Worm (Caenorhabditis elegans) whole organism, mixed stage, embryonic: ENCODE results near the gene F23F1.6.

Source experiments
- M03D4.4 ChIP-seq: sonication (generic microtip); optimal IDR thresholded peaks from 2 replicates; lab custom pipeline; 2017; ENCODE audit warnings: mild to moderate bottlenecking, missing genetic modification characterization, missing compliant biosample characterization
- blmp-1 ChIP-seq: fragments of 150-350 bp; optimal IDR thresholded peaks from 2 replicates; lab custom pipeline; 2014; ENCODE audit warnings: missing biosample characterization, missing genetic modification characterization
- ceh-39 ChIP-seq: fragments of 150-350 bp; optimal IDR thresholded peaks from 2 replicates; lab custom pipeline; 2014; ENCODE audit warnings: missing biosample characterization, missing genetic modification characterization
- ceh-43 ChIP-seq: fragments of 200-800 bp; sonication (Bioruptor generic); optimal IDR thresholded peaks from 2 replicates; lab custom pipeline; 2018; ENCODE audit warnings: mild to moderate bottlenecking, missing genetic modification characterization, moderate library complexity, missing compliant biosample characterization
- ceh-83 ChIP-seq: fragments of 200-800 bp; sonication (Bioruptor generic); optimal IDR thresholded peaks from 2 replicates; lab custom pipeline; 2018; ENCODE audit warnings: mild to moderate bottlenecking, missing genetic modification characterization, missing compliant biosample characterization
- ces-1 ChIP-seq: fragments of 150-350 bp; optimal IDR thresholded peaks from 2 replicates; lab custom pipeline; 2014; ENCODE audit warnings: missing biosample characterization, missing genetic modification reagents, missing genetic modification characterization
- cnd-1 ChIP-seq: fragments of 200-800 bp; sonication (Bioruptor generic); optimal IDR thresholded peaks from 2 replicates; lab custom pipeline; 2018; ENCODE audit warnings: mild to moderate bottlenecking, missing genetic modification characterization, missing compliant biosample characterization
- elt-1 ChIP-seq: sonication (generic microtip); optimal IDR thresholded peaks from 2 replicates; lab custom pipeline; 2017; ENCODE audit warnings: missing genetic modification characterization, mild to moderate bottlenecking, missing compliant biosample characterization, antibody characterized with exemption, moderate library complexity, borderline replicate concordance; ENCODE audit not compliant: insufficient read depth
- elt-3 ChIP-seq: fragments of 150-350 bp; optimal IDR thresholded peaks from 2 replicates; lab custom pipeline; 2014; ENCODE audit warnings: missing biosample characterization, missing genetic modification characterization
- ham-2 ChIP-seq: fragments of 200-800 bp; sonication (Bioruptor generic); optimal IDR thresholded peaks from 2 replicates; lab custom pipeline; 2018; ENCODE audit warnings: mild to moderate bottlenecking, missing genetic modification characterization, missing compliant biosample characterization
- hlh-1 ChIP-seq: fragments of 150-350 bp; optimal IDR thresholded peaks from 2 replicates; lab custom pipeline; 2014; ENCODE audit warnings: missing biosample characterization, missing genetic modification reagents, missing genetic modification characterization
- lin-13 ChIP-seq: fragments of 150-350 bp; optimal IDR thresholded peaks from 2 replicates; lab custom pipeline; 2014; ENCODE audit warnings: missing biosample characterization, missing genetic modification characterization
- lsy-2 ChIP-seq: fragments of 150-350 bp; optimal IDR thresholded peaks from 2 replicates; lab custom pipeline; 2014; ENCODE audit warnings: missing biosample characterization, missing genetic modification characterization
- mab-5 ChIP-seq: fragments of 150-350 bp; optimal IDR thresholded peaks from 2 replicates; lab custom pipeline; 2014; ENCODE audit warnings: missing biosample characterization, missing genetic modification characterization
- mep-1 ChIP-seq: fragments of 150-350 bp; optimal IDR thresholded peaks from 2 replicates; lab custom pipeline; 2017; ENCODE audit warnings: missing biosample characterization, missing genetic modification reagents, missing genetic modification characterization, inconsistent platforms
- nhr-12 ChIP-seq: fragments of 150-350 bp; optimal IDR thresholded peaks from 2 replicates; lab custom pipeline; 2014; ENCODE audit warnings: missing biosample characterization, missing genetic modification characterization
- nhr-2 ChIP-seq: fragments of 150-350 bp; optimal IDR thresholded peaks from 2 replicates; lab custom pipeline; 2014; ENCODE audit warnings: missing biosample characterization, missing genetic modification characterization
- nhr-237 ChIP-seq: fragments of 150-350 bp; optimal IDR thresholded peaks from 2 replicates; lab custom pipeline; 2014; ENCODE audit warnings: missing biosample characterization, missing genetic modification characterization
- nhr-76 ChIP-seq: sonication (generic microtip); optimal IDR thresholded peaks from 2 replicates; lab custom pipeline; 2017; ENCODE audit warnings: missing biosample characterization, missing genetic modification characterization
- pha-4 ChIP-seq: fragments of 150-350 bp; optimal IDR thresholded peaks from 2 replicates; lab custom pipeline; 2018; ENCODE audit warnings: missing biosample characterization, missing genetic modification reagents, missing genetic modification characterization
- sem-2 ChIP-seq: fragments of 200-800 bp; sonication (Bioruptor generic); optimal IDR thresholded peaks from 2 replicates; lab custom pipeline; 2018; ENCODE audit warnings: mild to moderate bottlenecking, missing genetic modification characterization, missing compliant biosample characterization
- snpc-4 ChIP-seq: fragments of 150-350 bp; optimal IDR thresholded peaks from 2 replicates; lab custom pipeline; 2014; ENCODE audit warnings: missing biosample characterization, missing genetic modification characterization
- sptf-1 ChIP-seq: sonication (generic microtip); optimal IDR thresholded peaks from 2 replicates; lab custom pipeline; 2017; ENCODE audit warnings: mild to moderate bottlenecking, missing genetic modification characterization, moderate library complexity, missing compliant biosample characterization
- tbx-8 ChIP-seq: fragments of 200-800 bp; sonication (Bioruptor generic); optimal IDR thresholded peaks from 2 replicates; lab custom pipeline; 2018; ENCODE audit warnings: mild to moderate bottlenecking, missing genetic modification characterization, moderate library complexity, missing compliant biosample characterization
- unc-120 ChIP-seq: sonication (generic microtip); optimal IDR thresholded peaks from 2 replicates; lab custom pipeline; 2017; ENCODE audit warnings: missing genetic modification characterization, missing compliant biosample characterization; ENCODE audit not compliant: poor library complexity, severe bottlenecking
- unc-39 ChIP-seq: fragments of 150-350 bp; optimal IDR thresholded peaks from 2 replicates; lab custom pipeline; 2014; ENCODE audit warnings: missing biosample characterization, missing genetic modification characterization
- unc-62 ChIP-seq: fragments of 150-350 bp; optimal IDR thresholded peaks from 2 replicates; lab custom pipeline; 2014; ENCODE audit warnings: missing biosample characterization, missing genetic modification reagents, missing genetic modification characterization
- ztf-11 ChIP-seq: fragments of 150-350 bp; optimal IDR thresholded peaks from 2 replicates; lab custom pipeline; 2014; ENCODE audit warnings: missing biosample characterization, missing genetic modification characterization

F23F1.6 gene

DNA sequence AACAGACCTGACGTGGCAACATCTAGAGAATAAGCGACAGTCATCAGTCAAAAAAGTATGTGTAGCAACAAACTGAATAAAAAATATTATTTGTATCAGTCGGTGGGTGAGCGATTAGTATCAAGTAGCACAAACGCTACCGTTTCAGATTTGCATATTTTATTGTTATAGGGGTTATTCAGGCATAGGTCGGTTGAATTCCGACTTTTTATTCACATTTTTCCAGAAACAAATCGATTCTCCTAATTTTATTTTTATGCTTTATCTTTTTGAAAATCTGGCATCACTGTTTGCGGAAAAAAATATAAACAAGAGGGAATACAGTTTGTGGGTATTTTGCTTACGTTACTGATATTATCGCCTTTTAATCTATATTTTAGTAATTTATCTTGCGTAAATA is 25.3 kb downstream of the F23F1.6 start, which contains the start of gene best-4:
best-4 (minus strand) TSS at position 101 of the 400 bp plus-strand sequence.
- TF ChIP-seq sem-2 (GFP tag; lab: Kevin White, UChicago) (no peak), lin-13 (tag; lab: Kevin White, UChicago) (no peak)
- TF ChIP-seq, all 35 proteins: peak for 0

DNA sequence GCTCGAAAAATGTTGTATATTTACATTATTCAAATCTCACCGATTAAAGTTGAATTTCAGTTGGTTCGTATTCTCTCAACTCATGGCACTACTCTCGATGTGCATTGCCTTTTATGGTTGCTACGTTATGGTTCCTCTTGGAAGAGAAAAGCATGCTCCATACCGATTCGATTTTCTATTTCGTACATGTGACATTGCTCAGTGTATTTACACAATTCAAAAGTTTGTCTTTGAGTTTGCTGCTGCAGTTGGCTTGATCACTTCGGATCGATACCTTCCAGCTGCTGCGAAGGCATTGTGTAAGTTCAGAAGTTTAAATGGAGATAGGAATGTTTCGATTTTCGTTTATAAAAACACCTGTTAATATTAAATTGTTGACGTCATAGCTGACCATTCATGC is 28.9 kb downstream of the F23F1.6 start:
- TF ChIP-seq tbx-8 (GFP tag; lab: Kevin White, UChicago) (no peak), M03D4.4 (no peak), blmp-1 (no peak), elt-1 (tag; lab: Kevin White, UChicago) (no peak), lin-13 (tag; lab: Kevin White, UChicago) (no peak)

DNA sequence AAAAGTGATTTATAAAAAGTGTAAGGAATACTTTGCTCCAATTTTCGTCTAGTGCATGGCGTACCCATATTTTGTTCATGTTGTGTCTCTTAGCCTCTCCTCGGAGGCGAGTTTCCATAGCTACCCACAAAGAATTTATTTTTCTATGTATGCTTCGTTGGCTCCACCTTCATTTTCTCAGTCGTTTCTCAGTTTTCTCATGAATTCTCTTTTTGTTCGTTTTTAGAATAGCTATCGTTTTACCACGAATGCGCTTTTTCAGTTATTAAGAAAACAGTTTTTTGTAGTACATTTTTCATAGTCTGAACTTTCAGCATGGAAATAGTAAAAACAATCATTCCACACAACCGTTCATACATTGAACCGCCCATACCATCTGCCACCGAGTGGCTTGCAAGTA is 30.8 kb downstream of the F23F1.6 start, which contains the start of gene osta-1:
osta-1 (plus strand) TSS at position 309 of the 400 bp plus-strand sequence.
- TF ChIP-seq pha-4 (no peak), lin-13 (tag; lab: Kevin White, UChicago) (no peak), cnd-1 (tag; lab: Kevin White, UChicago) (no peak), ceh-83 (GFP tag; lab: Kevin White, UChicago) (no peak), ham-2 (GFP tag; lab: Kevin White, UChicago) (no peak), snpc-4 (no peak), nhr-76 (tag; lab: Kevin White, UChicago) (no peak), ces-1 (no peak), nhr-12 (tag; lab: Kevin White, UChicago) (no peak), mab-5 (no peak), nhr-2 (no peak), ceh-43 (no peak), unc-39 (tag; lab: Kevin White, UChicago) (no peak), blmp-1 (no peak), elt-1 (tag; lab: Kevin White, UChicago) (no peak), ceh-39 (tag; lab: Kevin White, UChicago) (no peak), hlh-1 (tag; lab: Kevin White, UChicago) (no peak), M03D4.4 (no peak), ztf-11 (tag; lab: Kevin White, UChicago) (no peak)

DNA sequence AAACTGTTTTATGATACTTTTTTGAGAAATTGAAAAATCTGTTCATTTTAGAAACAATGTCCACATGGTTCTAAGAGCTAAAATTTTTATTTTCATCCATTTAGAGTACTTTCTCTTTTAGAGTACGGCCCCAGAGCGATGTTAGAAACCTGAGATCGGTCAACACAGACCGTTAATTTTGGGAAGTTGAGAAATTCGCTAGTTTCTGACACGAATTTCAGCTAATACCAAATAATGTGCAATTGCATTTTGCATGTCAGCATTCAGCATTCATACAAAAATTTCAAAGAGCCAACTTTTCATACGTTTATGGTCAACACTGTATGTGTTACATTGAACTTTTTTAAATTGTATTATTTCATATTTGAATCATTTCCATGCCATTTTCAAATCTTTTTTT is 32.3 kb downstream of the F23F1.6 start:
- TF ChIP-seq sem-2 (GFP tag; lab: Kevin White, UChicago): no peak
- no peak for TF ChIP-seq mab-5
- TF ChIP-seq elt-1 (tag; lab: Kevin White, UChicago): no peak
- TF ChIP-seq sptf-1 (tag; lab: Kevin White, UChicago): no peak
- TF ChIP-seq nhr-237: no peak
- TF ChIP-seq nhr-12 (tag; lab: Kevin White, UChicago): no peak
- no peak for TF ChIP-seq nhr-2
- no peak for TF ChIP-seq mep-1 (tag; lab: Kevin White, UChicago)
- TF ChIP-seq unc-120 (tag; lab: Kevin White, UChicago): no peak

DNA sequence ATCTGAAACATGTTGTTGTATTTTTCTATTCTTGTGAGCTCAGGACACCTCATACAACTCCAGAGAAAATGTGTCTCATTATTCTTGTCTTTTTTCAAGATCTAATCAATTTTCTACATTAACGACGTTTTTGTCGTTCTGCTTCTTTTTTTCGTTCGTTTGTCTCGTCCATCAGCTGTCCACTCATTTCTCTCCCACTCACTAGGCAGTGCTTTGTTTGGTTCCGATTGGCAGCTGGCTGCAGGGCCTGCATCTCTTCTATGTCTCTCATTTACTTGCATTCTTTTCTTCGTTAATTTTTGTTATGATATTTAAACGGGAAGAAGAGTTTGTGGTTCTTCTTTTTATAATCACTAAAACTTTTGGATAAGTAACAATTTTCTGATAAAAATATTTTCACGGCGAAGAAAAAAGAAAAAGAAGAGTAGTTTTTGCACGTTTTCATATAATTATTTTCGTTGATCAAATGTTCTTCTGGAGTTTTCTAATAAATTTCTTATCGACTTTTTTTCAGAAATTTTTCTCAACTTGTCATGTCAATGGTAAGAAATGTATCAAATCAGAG is 35.7 kb downstream of the F23F1.6 start, which contains the start of gene 2L52.1:
2L52.1 (plus strand) TSS at position 515 of the 565 bp plus-strand sequence.
- TF ChIP-seq mab-5 (no peak), nhr-2 (no peak), unc-120 (tag; lab: Kevin White, UChicago) (peak; percentile 64), ham-2 (GFP tag; lab: Kevin White, UChicago) (no peak), lsy-2 (tag; lab: Kevin White, UChicago) (no peak), unc-39 (tag; lab: Kevin White, UChicago) (no peak), ztf-11 (tag; lab: Kevin White, UChicago) (no peak), ces-1 (peak; percentile 33), ceh-39 (tag; lab: Kevin White, UChicago) (no peak), elt-3 (tag; lab: Kevin White, UChicago) (no peak), nhr-237 (no peak), hlh-1 (tag; lab: Kevin White, UChicago) (peak; percentile 92), sem-2 (GFP tag; lab: Kevin White, UChicago) (no peak), cnd-1 (tag; lab: Kevin White, UChicago) (peak; percentile 49), unc-62 (GFP tag; lab: Kevin White, UChicago) (peak; percentile 46)

DNA sequence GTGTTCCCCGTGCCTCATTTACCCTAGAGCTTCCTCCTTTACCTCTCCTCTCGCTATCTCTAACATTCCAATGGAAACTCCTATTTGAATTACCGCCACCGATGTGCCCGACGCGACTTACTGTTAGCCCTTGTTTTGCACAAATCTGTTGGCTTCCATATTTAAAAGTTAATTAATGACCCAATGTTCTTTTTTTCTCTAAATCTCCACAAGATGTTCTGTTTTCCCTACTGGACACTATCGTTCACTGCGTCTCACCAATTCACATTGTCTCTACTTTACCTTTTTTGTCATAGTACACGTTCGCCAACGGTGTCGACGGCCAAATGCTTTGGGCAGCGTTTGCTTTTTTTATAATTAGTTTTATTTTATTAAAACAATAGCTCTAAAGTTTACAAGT is 36.5 kb downstream of the F23F1.6 start:
- peak; percentile 35 for TF ChIP-seq mep-1 (tag; lab: Kevin White, UChicago)
- no peak for TF ChIP-seq elt-3 (tag; lab: Kevin White, UChicago)
- peak; percentile 85 for TF ChIP-seq ham-2 (GFP tag; lab: Kevin White, UChicago)
- TF ChIP-seq ces-1: peak; percentile 68
- TF ChIP-seq, all 35 proteins: peak for 3
